Worm (Caenorhabditis elegans): ENCODE data around the gene srx-117.

The srx-117 gene

DNA sequence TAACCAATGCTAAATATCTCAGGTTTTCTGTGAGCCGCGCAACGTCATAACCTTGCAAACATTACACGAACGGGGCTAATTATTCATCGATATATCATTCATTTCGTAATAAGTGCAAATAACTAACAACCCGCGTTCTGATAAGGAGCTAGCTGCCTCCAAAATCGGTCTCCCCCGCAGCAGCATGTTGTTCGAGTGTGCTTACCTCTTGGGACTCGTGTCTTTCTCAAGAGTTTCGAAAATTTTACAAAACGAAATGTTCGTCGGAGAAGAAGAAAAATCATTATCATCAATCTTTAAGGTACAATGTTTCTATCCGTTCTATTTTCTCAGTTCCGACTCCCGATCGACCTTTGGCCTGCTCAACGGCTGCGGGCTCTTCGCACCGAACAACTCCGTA is 33.7 kb downstream of the srx-117 start:
- TF ChIP-seq F13H6.1 (tag; optimal IDR thresholded peaks at IDR 0.05) (no peak), elt-2 (tag; optimal IDR thresholded peaks at IDR 0.05) (peak; percentile 4), pha-2 (tag; optimal IDR thresholded peaks at IDR 0.05) (peak; percentile 3)

- TF ChIP-seq pqm-1 (tag; optimal IDR thresholded peaks at IDR 0.05) (no peak), ztf-16 (tag; optimal IDR thresholded peaks at IDR 0.05) (no peak), hlh-15 (tag; optimal IDR thresholded peaks at IDR 0.05) (no peak), rnt-1 (tag; optimal IDR thresholded peaks at IDR 0.05) (no peak), Y22D7AL.16 (tag; optimal IDR thresholded peaks at IDR 0.05) (no peak), C38D4.7 (GFP tag; optimal IDR thresholded peaks at IDR 0.05) (no peak), ceh-9 (tag; optimal IDR thresholded peaks at IDR 0.05) (no peak), tbx-7 (tag; optimal IDR thresholded peaks at IDR 0.05) (no peak), ceh-30 (tag; optimal IDR thresholded peaks at IDR 0.05) (no peak), ref-2 (tag; optimal IDR thresholded peaks at IDR 0.05) (no peak)
Observed at ce11 chrV:5682530-5682929, 38.3 kb downstream of the srx-117 start, which contains the start of gene prp-39. TSS of gene prp-39 (minus strand) at chrV:5682630.

ce11 chrV:5684534-5684933 is 40.3 kb downstream of the srx-117 start, which contains the start of the genes hmgs-1 and F25B4.4:
TSS of gene hmgs-1 (minus strand) at chrV:5684589.
TSS of gene F25B4.4 (plus strand) at chrV:5684873.
- TF ChIP-seq ama-1 (optimal IDR thresholded peaks at IDR 0.05) (no peak), hlh-13 (GFP tag; optimal IDR thresholded peaks at IDR 0.05) (no peak), unc-3 (GFP tag; conservative IDR thresholded peaks at IDR 0.05) (no peak), unc-3 (tag; optimal IDR thresholded peaks at IDR 0.05) (no peak), sox-4 (tag; optimal IDR thresholded peaks at IDR 0.05) (no peak), hlh-30 (tag; optimal IDR thresholded peaks at IDR 0.05; ENCODE audit: insufficient read depth) (peak; percentile 13), ceh-18 (tag; optimal IDR thresholded peaks at IDR 0.05) (peak; percentile 83), ceh-24 (tag; optimal IDR thresholded peaks at IDR 0.05) (no peak), fax-1 (tag; optimal IDR thresholded peaks at IDR 0.05) (no peak), unc-86 (tag; optimal IDR thresholded peaks at IDR 0.05) (peak; percentile 41), nfya-1 (tag; optimal IDR thresholded peaks at IDR 0.05) (peak; percentile 81), pag-3 (tag; optimal IDR thresholded peaks at IDR 0.05; ENCODE audit: borderline replicate concordance) (no peak), che-1 (tag; optimal IDR thresholded peaks at IDR 0.05) (no peak), unc-55 (GFP tag; optimal IDR thresholded peaks at IDR 0.05) (peak; percentile 29), hlh-8 (tag; optimal IDR thresholded peaks at IDR 0.05) (no peak), ceh-19 (GFP tag; optimal IDR thresholded peaks at IDR 0.05) (no peak), rnt-1 (tag; optimal IDR thresholded peaks at IDR 0.05) (peak; percentile 69), ceh-31 (tag; optimal IDR thresholded peaks at IDR 0.05) (peak; percentile 77), ahr-1 (tag; optimal IDR thresholded peaks at IDR 0.05) (no peak), lim-6 (tag; optimal IDR thresholded peaks at IDR 0.05) (no peak), madf-2 (tag; optimal IDR thresholded peaks at IDR 0.05) (no peak), ceh-34 (tag; optimal IDR thresholded peaks at IDR 0.05) (peak; percentile 25), ref-2 (tag; optimal IDR thresholded peaks at IDR 0.05) (peak; percentile 56), syd-9 (tag; optimal IDR thresholded peaks at IDR 0.05) (no peak), fkh-6 (tag; optimal IDR thresholded peaks at IDR 0.05) (no peak), eyg-1 (tag; optimal IDR thresholded peaks at IDR 0.05) (no peak), K09A11.1 (tag; optimal IDR thresholded peaks at IDR 0.05; ENCODE audit: insufficient read depth) (peak; percentile 9), ceh-22 (tag; optimal IDR thresholded peaks at IDR 0.05) (no peak), unc-42 (tag; optimal IDR thresholded peaks at IDR 0.05) (peak; percentile 83), pha-4 (tag; optimal IDR thresholded peaks at IDR 0.05) (no peak), sdc-2 (tag; optimal IDR thresholded peaks at IDR 0.05) (no peak), zip-5 (tag; optimal IDR thresholded peaks at IDR 0.05) (no peak), ceh-30 (tag; optimal IDR thresholded peaks at IDR 0.05) (no peak), ceh-48 (tag; optimal IDR thresholded peaks at IDR 0.05) (no peak), elt-2 (tag; optimal IDR thresholded peaks at IDR 0.05) (peak; percentile 23), nhr-232 (tag; optimal IDR thresholded peaks at IDR 0.05) (no peak), elt-4 (tag; optimal IDR thresholded peaks at IDR 0.05) (no peak), dmd-4 (tag; optimal IDR thresholded peaks at IDR 0.05; ENCODE audit: borderline replicate concordance) (peak; percentile 9), dve-1 (tag; optimal IDR thresholded peaks at IDR 0.05) (peak; percentile 59), gmeb-2 (tag; optimal IDR thresholded peaks at IDR 0.05) (no peak), odd-2 (tag; optimal IDR thresholded peaks at IDR 0.05) (no peak), T23F11.4 (GFP tag; optimal IDR thresholded peaks at IDR 0.05) (no peak)
